Fruit fly (Drosophila melanogaster): ENCODE data around the gene CG13282.

The CG13282 gene

DNA sequence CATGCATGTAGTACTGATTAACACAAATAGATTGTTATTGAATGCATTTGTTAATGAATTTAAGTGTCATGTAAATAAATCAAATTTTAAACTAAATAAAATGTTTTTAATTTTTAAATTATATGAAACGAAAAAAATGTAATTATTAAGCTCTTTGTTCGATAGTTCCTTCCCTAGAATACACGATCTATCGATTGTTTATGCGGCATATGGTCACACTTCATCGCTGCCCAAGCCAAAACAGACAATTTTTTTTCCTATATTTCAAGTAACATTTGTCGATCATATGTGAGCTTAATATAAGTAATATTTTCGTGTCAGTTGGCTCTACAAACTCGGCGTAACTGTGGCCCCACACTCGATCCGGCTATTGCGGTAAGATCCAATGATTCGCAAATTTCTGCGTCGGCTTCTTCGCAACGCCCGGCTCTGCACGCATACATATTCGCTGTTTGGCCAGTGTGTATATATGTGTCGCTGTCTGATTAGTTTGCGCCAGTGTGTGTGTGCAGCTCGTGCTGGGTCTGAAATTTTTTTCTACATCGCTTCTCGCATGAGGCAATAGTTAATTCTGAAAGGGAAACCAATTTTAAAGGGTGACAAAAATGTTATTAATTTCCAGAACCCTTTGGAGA is 7.3 kb downstream of the CG13282 start, which contains the start of gene AspRS-m:
Gene AspRS-m, plus strand, starts transcription at position 207 of the 635 bp plus-strand sequence.
- TF ChIP-seq dmrt99B (tag; optimal IDR thresholded peaks at IDR 0.05) (no peak), NC2β (GFP tag; optimal IDR thresholded peaks at IDR 0.05) (no peak), HmgZ (tag; optimal IDR thresholded peaks at IDR 0.05) (peak; percentile 15), sens-2 (GFP tag; IDR thresholded peaks at IDR 0.05) (no peak), phol (tag; optimal IDR thresholded peaks at IDR 0.05) (no peak), Poxn (GFP tag; IDR thresholded peaks at IDR 0.05) (no peak), jigr1 (GFP tag; IDR thresholded peaks at IDR 0.05) (no peak; the same call in 2 of the 3 replicates), CG15696 (tag; optimal IDR thresholded peaks at IDR 0.05) (peak; percentile 33), p53 (GFP tag; optimal IDR thresholded peaks at IDR 0.05) (no peak), CG15269 (tag; optimal IDR thresholded peaks at IDR 0.05) (no peak), CG14710 (tag; optimal IDR thresholded peaks at IDR 0.05) (peak; percentile 64), her (GFP tag; optimal IDR thresholded peaks at IDR 0.05) (no peak), grau (tag; optimal IDR thresholded peaks at IDR 0.05) (no peak), CG6272 (GFP tag; IDR thresholded peaks at IDR 0.05) (0 out of 2 replicates have a peak, but pooled peaks have one; percentile 14), mld (GFP tag; IDR thresholded peaks at IDR 0.05; ENCODE audit: partially characterized antibody) (peak; percentile 68; the same call in 2 of the 3 replicates), Jarid2 (GFP tag; optimal IDR thresholded peaks at IDR 0.05) (no peak), amos (GFP tag; IDR thresholded peaks at IDR 0.05; ENCODE audit: partially characterized antibody) (peak; percentile 92), dysf (GFP tag; IDR thresholded peaks at IDR 0.05) (no peak), CG7271 (tag; optimal IDR thresholded peaks at IDR 0.05) (no peak), nerfin-2 (GFP tag; IDR thresholded peaks at IDR 0.05; ENCODE audit: partially characterized antibody) (peak; percentile 78), h (optimal IDR thresholded peaks at IDR 0.05) (no peak), Neu2 (GFP tag; optimal IDR thresholded peaks at IDR 0.05; ENCODE audit: borderline replicate concordance) (no peak), zen2 (GFP tag; IDR thresholded peaks at IDR 0.05; ENCODE audit: partially characterized antibody) (peak; percentile 27; the same call in 1 of the 3 replicates), Nf-YB (GFP tag; optimal IDR thresholded peaks at IDR 0.05) (no peak), CG10267 (tag; optimal IDR thresholded peaks at IDR 0.05) (no peak), slp2 (GFP tag; optimal IDR thresholded peaks at IDR 0.05) (no peak), CG17361 (GFP tag; IDR thresholded peaks at IDR 0.05) (no peak), Rx (GFP tag; IDR thresholded peaks at IDR 0.05) (no peak), pnt (GFP tag; optimal IDR thresholded peaks at IDR 0.05) (no peak), CG11085 (GFP tag; IDR thresholded peaks at IDR 0.05) (no peak), unc-4 (GFP tag; IDR thresholded peaks at IDR 0.05; ENCODE audit: partially characterized antibody) (peak; percentile 80), CG6813 (GFP tag; optimal IDR thresholded peaks at IDR 0.05) (no peak), ranshi (GFP tag; IDR thresholded peaks at IDR 0.05) (peak; percentile 27; the same call in 1 of the 2 replicates), chn (GFP tag; optimal IDR thresholded peaks at IDR 0.05) (no peak), CG30431 (GFP tag; optimal IDR thresholded peaks at IDR 0.05) (no peak), MTF-1 (GFP tag; optimal IDR thresholded peaks at IDR 0.05; ENCODE audit: borderline replicate concordance) (no peak), Lpt (GFP tag; optimal IDR thresholded peaks at IDR 0.05) (no peak), CG12236 (GFP tag; optimal IDR thresholded peaks at IDR 0.05) (no peak), Hmx (GFP tag; optimal IDR thresholded peaks at IDR 0.05) (no peak), CG1233 (GFP tag; optimal IDR thresholded peaks at IDR 0.05) (no peak), Doc2 (GFP tag; IDR thresholded peaks at IDR 0.05) (no peak), dan (GFP tag; IDR thresholded peaks at IDR 0.05) (no peak), Lhr (GFP tag; optimal IDR thresholded peaks at IDR 0.05) (peak; percentile 23), lov (optimal IDR thresholded peaks at IDR 0.05) (no peak), lov (GFP tag; IDR thresholded peaks at IDR 0.05) (no peak), ERR (GFP tag; optimal IDR thresholded peaks at IDR 0.05) (no peak), danr (GFP tag; IDR thresholded peaks at IDR 0.05) (no peak), Mrtf (GFP tag; IDR thresholded peaks at IDR 0.05) (no peak), CG12744 (GFP tag; optimal IDR thresholded peaks at IDR 0.05) (no peak), Fer2 (tag; optimal IDR thresholded peaks at IDR 0.05) (no peak)
